Worm (Caenorhabditis elegans): ENCODE data around the gene T05H10.1.

DNA sequence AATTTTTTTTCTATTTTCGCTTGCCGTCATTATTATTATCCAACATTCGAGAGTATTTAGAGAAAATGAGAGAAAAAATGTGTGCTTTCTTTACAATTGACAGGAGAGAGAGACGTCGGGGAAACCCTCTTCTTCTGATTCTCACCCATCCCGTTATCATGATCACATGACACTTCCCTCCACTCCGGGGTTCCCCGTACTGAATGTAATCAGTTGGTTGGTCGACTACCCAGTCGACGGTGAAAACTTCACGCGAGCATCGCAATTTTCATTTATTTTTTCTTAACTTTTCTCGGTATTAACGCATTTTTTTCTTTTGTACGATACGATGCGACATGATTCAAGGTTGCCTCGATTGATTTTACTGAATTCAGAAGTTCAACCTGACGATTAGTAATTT is 26.2 kb upstream of the T05H10.1 start:
- TF ChIP-seq ceh-62 (tag; optimal IDR thresholded peaks at IDR 0.05) (no peak), lsy-2 (tag; optimal IDR thresholded peaks at IDR 0.05) (peak; percentile 22 to 41), nhr-25 (tag; optimal IDR thresholded peaks at IDR 0.05; ENCODE audit: borderline replicate concordance, insufficient read depth) (no peak)
